Worm (Caenorhabditis elegans): Measurements from ENCODE around the gene srm-5.

- TF ChIP-seq nhr-76 (tag; optimal IDR thresholded peaks at IDR 0.05) (no peak), ama-1 (optimal IDR thresholded peaks at IDR 0.05) (no peak)
These were observed 3.5 kb upstream of the srm-5 start, which contains the start of gene F47B8.8 for ce11 chrV:14331477-14331876.
